Fruit fly (Drosophila melanogaster) whole organism, prepupa: ENCODE results near the gene Argk2.

ENCODE experiments used
- Gug ChIP-seq: fragments of 200-800 bp; sonication (Bioruptor generic); IDR thresholded peaks from 2 replicates; pipeline ENCODE4 v1.3.6; 2022; ENCODE audit warnings: missing biosample characterization, missing genetic modification characterization
- Hr39 ChIP-seq: fragments of 200-800 bp; sonication (Bioruptor generic); optimal IDR thresholded peaks from 2 replicates; lab custom pipeline; 2016; ENCODE audit warnings: missing biosample characterization, missing genetic modification characterization
- spab ChIP-seq: fragments of 200-800 bp; sonication (Bioruptor generic); optimal IDR thresholded peaks from 2 replicates; lab custom pipeline; 2017; ENCODE audit warnings: missing biosample characterization, mild to moderate bottlenecking, missing genetic modification characterization, missing genetic modification reagents

DNA sequence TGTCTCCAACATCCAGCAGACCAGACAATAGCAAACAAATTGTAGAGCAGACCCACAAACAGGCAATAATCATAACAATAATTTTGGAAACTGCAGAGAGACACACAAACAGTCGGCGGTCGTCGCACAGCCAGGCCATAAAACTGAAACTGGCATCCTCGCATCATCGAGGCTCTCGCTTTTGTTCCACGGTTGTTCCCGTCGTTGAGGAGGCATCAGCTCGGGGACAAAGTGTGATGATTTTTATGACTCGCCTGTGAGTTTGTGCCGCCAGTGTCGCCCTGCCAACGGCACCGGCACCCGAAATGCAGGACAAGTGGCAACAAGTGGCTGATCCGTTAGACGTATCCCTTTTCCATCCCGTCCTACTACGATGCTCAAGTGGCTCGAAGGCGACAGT lies 43.9 kb upstream of the Argk2 start:
- TF ChIP-seq Hr39 (GFP tag; lab: Kevin White, UChicago) (no peak), Gug (GFP tag; lab: Robert Waterston, UW) (no peak), spab (GFP tag; lab: Kevin White, UChicago) (no peak)
